Worm (Caenorhabditis elegans): ENCODE measurements around the gene srx-46.

Gene srx-46

DNA sequence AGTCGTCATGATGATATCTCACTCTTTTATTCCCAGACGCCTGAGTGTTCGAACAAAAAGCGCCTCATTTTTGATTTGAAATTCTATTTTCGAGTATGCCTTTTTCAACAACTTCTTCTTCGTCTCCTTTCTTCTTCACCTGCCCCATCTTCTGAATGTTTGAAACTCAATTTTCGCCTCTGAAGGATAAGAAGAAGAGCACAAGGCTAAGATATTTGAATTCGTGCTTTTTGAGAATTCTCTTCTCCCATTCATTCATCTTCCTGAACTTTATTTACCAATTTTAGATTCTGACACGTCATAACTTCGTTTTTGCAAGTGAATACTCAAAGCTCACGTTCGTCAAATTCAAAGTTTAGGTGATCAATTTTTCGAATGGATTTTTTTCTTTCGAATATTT, 36.1 kb upstream of the srx-46 start:
- TF ChIP-seq nhr-90 (tag; optimal IDR thresholded peaks at IDR 0.05; ENCODE audit: poor library complexity) (no peak), lin-14 (GFP tag; optimal IDR thresholded peaks at IDR 0.05) (peak; percentile 29), fkh-10 (GFP tag; optimal IDR thresholded peaks at IDR 0.05) (peak; percentile 80)

DNA sequence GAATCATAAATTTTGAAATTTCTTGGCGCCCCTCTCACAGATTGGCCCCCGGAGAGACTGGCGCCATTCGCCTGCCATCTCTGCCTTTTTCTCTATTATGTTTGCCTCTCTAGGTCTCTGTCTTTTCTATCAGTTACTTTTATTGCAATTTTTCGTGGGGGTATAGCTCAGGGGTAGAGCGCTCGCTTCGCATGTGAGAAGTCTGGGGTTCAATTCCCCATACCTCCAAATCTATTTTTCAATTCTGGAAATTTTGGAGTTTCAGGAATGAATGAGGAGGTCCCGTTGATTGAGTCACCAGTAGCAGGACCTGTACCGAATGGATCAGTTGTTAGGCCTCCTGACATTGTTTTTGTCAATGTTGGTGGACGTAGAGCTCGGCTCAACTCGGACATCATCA, 35.0 kb upstream of the srx-46 start, which contains the start of gene kvs-3:
Gene kvs-3, plus strand, starts transcription at position 266 of the 400 bp plus-strand sequence.
- TF ChIP-seq hlh-4 (tag; optimal IDR thresholded peaks at IDR 0.05) (no peak), dpl-1 (GFP tag; optimal IDR thresholded peaks at IDR 0.05) (peak in 2 of 3 experiments; percentile 27 to 30), alr-1 (tag; optimal IDR thresholded peaks at IDR 0.05; ENCODE audit: borderline replicate concordance) (no peak), ztf-4 (tag; optimal IDR thresholded peaks at IDR 0.05) (peak; percentile 6), rnt-1 (tag; optimal IDR thresholded peaks at IDR 0.05) (peak; percentile 48), pax-3 (tag; optimal IDR thresholded peaks at IDR 0.05) (no peak), hlh-17 (GFP tag; optimal IDR thresholded peaks at IDR 0.05; ENCODE audit: borderline replicate concordance) (no peak), ama-1 (optimal IDR thresholded peaks at IDR 0.05) (no peak), C34B4.2 (tag; optimal IDR thresholded peaks at IDR 0.05) (no peak), aha-1 (tag; optimal IDR thresholded peaks at IDR 0.05) (no peak), tlp-1 (tag; optimal IDR thresholded peaks at IDR 0.05) (no peak), unc-130 (tag; optimal IDR thresholded peaks at IDR 0.05) (peak; percentile 9), nhr-84 (tag; optimal IDR thresholded peaks at IDR 0.05) (no peak), Y116A8C.19 (tag; optimal IDR thresholded peaks at IDR 0.05; ENCODE audit: borderline replicate concordance) (no peak), efl-1 (optimal IDR thresholded peaks at IDR 0.05) (peak; percentile 15 to 22), efl-1 (GFP tag; optimal IDR thresholded peaks at IDR 0.05 in 1 of 2) (peak in 1 of 2 experiments; percentile 93), ces-1 (GFP tag; optimal IDR thresholded peaks at IDR 0.05) (no peak), dsc-1 (tag; optimal IDR thresholded peaks at IDR 0.05) (peak; percentile 36), mab-9 (GFP tag; IDR thresholded peaks at IDR 0.05) (0 out of 2 replicates have a peak, but pooled peaks have one; percentile 34), egl-13 (tag; optimal IDR thresholded peaks at IDR 0.05) (no peak), skn-1 (tag; optimal IDR thresholded peaks at IDR 0.05) (peak; percentile 39), elt-3 (tag; optimal IDR thresholded peaks at IDR 0.05) (no peak), mdl-1 (tag; optimal IDR thresholded peaks at IDR 0.05) (peak in 1 of 2 experiments; percentile 51), nhr-237 (tag; optimal IDR thresholded peaks at IDR 0.05) (no peak), lin-15B (tag; optimal IDR thresholded peaks at IDR 0.05) (no peak), nhr-85 (tag) (peak; percentile 55), ceh-90 (tag; optimal IDR thresholded peaks at IDR 0.05) (no peak), fos-1 (tag; optimal IDR thresholded peaks at IDR 0.05) (peak; percentile 31), xbp-1 (tag; optimal IDR thresholded peaks at IDR 0.05) (peak; percentile 19), vab-15 (tag; optimal IDR thresholded peaks at IDR 0.05) (no peak), ets-5 (GFP tag; IDR thresholded peaks at IDR 0.05) (no peak), blmp-1 (tag; optimal IDR thresholded peaks at IDR 0.05) (peak; percentile 6), hpl-2 (GFP tag; optimal IDR thresholded peaks at IDR 0.05) (no peak), jun-1 (tag; optimal IDR thresholded peaks at IDR 0.05) (no peak), irx-1 (tag; optimal IDR thresholded peaks at IDR 0.05) (peak; percentile 27), nhr-20 (tag; optimal IDR thresholded peaks at IDR 0.05) (peak; percentile 50), isw-1 (GFP tag; IDR thresholded peaks at IDR 0.05) (no peak), tbx-2 (tag; optimal IDR thresholded peaks at IDR 0.05) (peak; percentile 30), nhr-90 (tag; optimal IDR thresholded peaks at IDR 0.05; ENCODE audit: poor library complexity) (peak; percentile 59), lin-39 (tag; optimal IDR thresholded peaks at IDR 0.05) (no peak), sup-37 (GFP tag; optimal IDR thresholded peaks at IDR 0.05) (no peak), sox-4 (tag; optimal IDR thresholded peaks at IDR 0.05) (no peak), sptf-1 (tag; optimal IDR thresholded peaks at IDR 0.05) (no peak), ceh-8 (GFP tag; optimal IDR thresholded peaks at IDR 0.05) (peak; percentile 24), lsy-2 (tag; optimal IDR thresholded peaks at IDR 0.05) (peak; percentile 6 to 48), efl-3 (GFP tag; optimal IDR thresholded peaks at IDR 0.05) (no peak), unc-98 (GFP tag; IDR thresholded peaks at IDR 0.05) (no peak), lin-14 (GFP tag; optimal IDR thresholded peaks at IDR 0.05) (peak; percentile 34), mep-1 (tag; optimal IDR thresholded peaks at IDR 0.05) (peak; percentile 57), nhr-28 (tag; optimal IDR thresholded peaks at IDR 0.05) (no peak), grh-1 (GFP tag; IDR thresholded peaks at IDR 0.05) (no peak)
